Worm (Caenorhabditis elegans) whole organism, L4/young adult: ENCODE data around the gene zipt-9.

Experiments used
- W03F9.2 ChIP-seq: fragments of 150-350 bp; optimal IDR thresholded peaks from 2 replicates; lab custom pipeline; 2014; ENCODE audit warnings: missing biosample characterization, missing genetic modification characterization
- dao-5 ChIP-seq: sonication (generic microtip); optimal IDR thresholded peaks from 2 replicates; lab custom pipeline; 2016; ENCODE audit warnings: missing genotype, missing genetic modification characterization, moderate library complexity, missing compliant biosample characterization
- him-1 ChIP-seq: sonication (generic microtip); optimal IDR thresholded peaks from 2 replicates; lab custom pipeline; 2016; ENCODE audit warnings: missing genotype, missing genetic modification reagents, missing genetic modification characterization, missing compliant biosample characterization

- TF ChIP-seq dao-5 (tag; lab: Kevin White, UChicago) (no peak), him-1 (tag; lab: Kevin White, UChicago) (no peak), W03F9.2 (tag; lab: Kevin White, UChicago) (no peak)
Observed at ce11 chrV:13724781-13725180, 9.7 kb upstream of the zipt-9 start, which contains the start of gene F35E12.2.
